Worm (Caenorhabditis elegans) whole organism, late embryonic: ENCODE data around the gene knl-1.

Experiments
- K09A11.1 ChIP-seq: sonication (generic microtip); optimal IDR thresholded peaks from 2 replicates; lab custom pipeline; 2017; ENCODE audit warnings: antibody characterized with exemption, mild to moderate bottlenecking, missing genetic modification characterization, missing compliant biosample characterization; ENCODE audit not compliant: insufficient read depth
- ama-1 ChIP-seq: fragments of 150-350 bp; optimal IDR thresholded peaks from 2 replicates; lab custom pipeline; 2014
- ceh-9 ChIP-seq: sonication (generic microtip); optimal IDR thresholded peaks from 2 replicates; lab custom pipeline; 2016; ENCODE audit warnings: mild to moderate bottlenecking, missing genetic modification characterization, inconsistent platforms, missing compliant biosample characterization
- nhr-11 ChIP-seq: fragments of 150-350 bp; optimal IDR thresholded peaks from 2 replicates; lab custom pipeline; 2014; ENCODE audit warnings: missing biosample characterization, missing genetic modification characterization
- npax-4 ChIP-seq: sonication (generic microtip); optimal IDR thresholded peaks from 2 replicates; lab custom pipeline; 2016; ENCODE audit warnings: missing genetic modification characterization, missing compliant biosample characterization
- unc-42 ChIP-seq: sonication (generic microtip); optimal IDR thresholded peaks from 2 replicates; lab custom pipeline; 2016; ENCODE audit warnings: missing genotype, missing genetic modification characterization, missing compliant biosample characterization

- TF ChIP-seq nhr-11 (tag; lab: Kevin White, UChicago) (no peak), npax-4 (tag; lab: Kevin White, UChicago) (no peak), K09A11.1 (tag; lab: Kevin White, UChicago) (no peak), ceh-9 (tag; lab: Kevin White, UChicago) (no peak), unc-42 (no peak), ama-1 (no peak)
These were observed 12.6 kb upstream of the knl-1 start, which contains the start of gene tsp-2 for ce11 chrIII:8237827-8238226.
